Fruit fly (Drosophila melanogaster) whole organism, embryonic: ENCODE results near the gene CG13376.

Experiments used
- Asciz ChIP-seq: fragments of 200-800 bp; sonication (Bioruptor generic); optimal IDR thresholded peaks from 2 replicates; lab custom pipeline; 2017; ENCODE audit warnings: missing biosample characterization, mild to moderate bottlenecking, missing genetic modification characterization, missing genetic modification reagents
- CG10543 ChIP-seq: fragments of 200-800 bp; sonication (Bioruptor generic); optimal IDR thresholded peaks from 3 replicates; lab custom pipeline; 2017; ENCODE audit warnings: missing biosample characterization, mild to moderate bottlenecking, missing genetic modification characterization, moderate library complexity
- CG10565 ChIP-seq: fragments of 200-800 bp; sonication (Bioruptor generic); optimal IDR thresholded peaks from 3 replicates; lab custom pipeline; 2016; ENCODE audit warnings: missing biosample characterization, mild to moderate bottlenecking, missing genetic modification characterization
- CG11093 ChIP-seq: fragments of 200-800 bp; sonication (Bioruptor generic); IDR thresholded peaks from 3 replicates; pipeline ENCODE4 v1.3.6; 2022; ENCODE audit warnings: missing biosample characterization, missing genetic modification characterization
- CG11695 ChIP-seq: fragments of 200-800 bp; sonication (Bioruptor generic); IDR thresholded peaks from 3 replicates; pipeline ENCODE4 v1.3.6; 2022; ENCODE audit warnings: missing biosample characterization, missing genetic modification characterization
- CG12744 ChIP-seq: fragments of 200-800 bp; sonication (Bioruptor generic); optimal IDR thresholded peaks from 2 replicates; lab custom pipeline; 2016; ENCODE audit warnings: missing biosample characterization, missing genetic modification characterization
- CG14441 ChIP-seq: fragments of 200-800 bp; sonication (Bioruptor generic); IDR thresholded peaks from 2 replicates; pipeline ENCODE4 v1.3.6; 2022; ENCODE audit warnings: missing biosample characterization, missing genetic modification characterization
- CG15479 ChIP-seq: fragments of 200-800 bp; sonication (Bioruptor generic); optimal IDR thresholded peaks from 3 replicates; lab custom pipeline; 2019; ENCODE audit warnings: missing biosample characterization, mild to moderate bottlenecking, missing genetic modification characterization, moderate library complexity
- CG1602 ChIP-seq: fragments of 200-800 bp; sonication (Bioruptor generic); optimal IDR thresholded peaks from 3 replicates; lab custom pipeline; 2016; ENCODE audit warnings: missing biosample characterization, missing genetic modification characterization
- CG17612 ChIP-seq: fragments of 200-800 bp; sonication (Bioruptor generic); IDR thresholded peaks from 2 replicates; pipeline ENCODE4 v1.3.6; 2022; ENCODE audit warnings: missing biosample characterization, missing genetic modification characterization
- CG18011 ChIP-seq: fragments of 200-800 bp; sonication (Bioruptor generic); optimal IDR thresholded peaks from 2 replicates; lab custom pipeline; 2017; ENCODE audit warnings: missing biosample characterization, missing genetic modification characterization, mild to moderate bottlenecking, moderate library complexity, missing genotype
- CG1832 ChIP-seq: fragments of 200-800 bp; sonication (Bioruptor generic); optimal IDR thresholded peaks from 2 replicates; lab custom pipeline; 2017; ENCODE audit warnings: missing biosample characterization, mild to moderate bottlenecking, missing genetic modification characterization, inconsistent platforms
- CG2199 ChIP-seq: fragments of 200-800 bp; sonication (Bioruptor generic); IDR thresholded peaks from 3 replicates; pipeline ENCODE4 v1.3.6; 2022; ENCODE audit warnings: missing biosample characterization, missing genetic modification characterization
- CG31441 ChIP-seq: fragments of 200-800 bp; sonication (Bioruptor generic); IDR thresholded peaks from 2 replicates; pipeline ENCODE4 v1.3.6; 2022; ENCODE audit warnings: missing biosample characterization, missing genetic modification characterization
- CG8290 ChIP-seq, 3 experiments: fragments of 200-800 bp; sonication (Bioruptor generic); optimal IDR thresholded peaks; 2 replicates each; lab custom pipeline; 2016 to 2019; ENCODE audit warnings: missing biosample characterization in 3 of 3, missing genetic modification characterization in 3 of 3, mild to moderate bottlenecking in 2 of 3, moderate library complexity in 1 of 3
- CG8924 ChIP-seq: fragments of 200-800 bp; optimal IDR thresholded peaks from 3 replicates; lab custom pipeline; 2019; ENCODE audit warnings: missing biosample characterization, mild to moderate bottlenecking, missing genetic modification characterization, moderate library complexity
- CG8944 ChIP-seq: fragments of 200-800 bp; sonication (Bioruptor generic); optimal IDR thresholded peaks from 3 replicates; lab custom pipeline; 2016; ENCODE audit warnings: missing biosample characterization, missing genetic modification characterization
- CoRest ChIP-seq: fragments of 200-800 bp; sonication (Bioruptor generic); optimal IDR thresholded peaks from 3 replicates; lab custom pipeline; 2018; ENCODE audit warnings: missing biosample characterization, mild to moderate bottlenecking, missing genetic modification characterization, moderate library complexity
- D ChIP-seq, 2 experiments: fragments of 200-800 bp in 1 of 2; fragments of >200 bp in 1 of 2; sonication (Bioruptor generic) in 1 of 2; optimal IDR thresholded peaks; 2 replicates in 1 of 2; 3 replicates in 1 of 2; lab custom pipeline; 2017; ENCODE audit warnings: mild to moderate bottlenecking in 1 of 2, missing biosample characterization in 1 of 2, missing genetic modification characterization in 1 of 2, missing genetic modification reagents in 1 of 2
- Dbx ChIP-seq: fragments of 200-800 bp; sonication (Bioruptor generic); IDR thresholded peaks from 3 replicates; pipeline ENCODE4 v1.3.6; 2022; ENCODE audit warnings: missing biosample characterization, missing genetic modification characterization
- Doc2 ChIP-seq: fragments of 200-800 bp; sonication (Bioruptor generic); IDR thresholded peaks from 2 replicates; pipeline ENCODE4 v1.3.6; 2022; ENCODE audit warnings: missing biosample characterization, missing genetic modification characterization
- HLH4C ChIP-seq: fragments of 200-800 bp; sonication (Bioruptor generic); IDR thresholded peaks from 3 replicates; pipeline ENCODE4 v1.3.6; 2022; ENCODE audit warnings: missing biosample characterization, missing genetic modification characterization; ENCODE audit not compliant: partially characterized antibody
- Hand ChIP-seq: fragments of 200-800 bp; sonication (Bioruptor generic); optimal IDR thresholded peaks from 2 replicates; lab custom pipeline; 2017; ENCODE audit warnings: mild to moderate bottlenecking, missing biosample characterization, missing genetic modification reagents, missing genetic modification characterization
- Hmx ChIP-seq: fragments of 200-800 bp; sonication (Bioruptor generic); optimal IDR thresholded peaks from 2 replicates; lab custom pipeline; 2016; ENCODE audit warnings: missing biosample characterization, missing genetic modification characterization
- Jarid2 ChIP-seq: fragments of 200-800 bp; sonication (Bioruptor generic); optimal IDR thresholded peaks from 3 replicates; lab custom pipeline; 2017; ENCODE audit warnings: mild to moderate bottlenecking, missing biosample characterization, missing genetic modification reagents, missing genetic modification characterization
- Med ChIP-seq: fragments of 200-800 bp; sonication (Bioruptor generic); peaks from one replicate; lab custom pipeline; 2016; ENCODE audit warnings: missing biosample characterization, missing genetic modification characterization, mild to moderate bottlenecking, inconsistent platforms, moderate library complexity
- Meics ChIP-seq: fragments of 200-800 bp; sonication (Bioruptor generic); optimal IDR thresholded peaks from 2 replicates; lab custom pipeline; 2017; ENCODE audit warnings: missing biosample characterization, mild to moderate bottlenecking, missing genetic modification characterization
- Oaz ChIP-seq: fragments of 200-800 bp; sonication (Bioruptor generic); IDR thresholded peaks from 2 replicates; pipeline ENCODE4 v1.3.6; 2022; ENCODE audit warnings: missing biosample characterization, missing genetic modification characterization
- Sox102F ChIP-seq: fragments of 200-800 bp; sonication (Bioruptor generic); optimal IDR thresholded peaks from 2 replicates; lab custom pipeline; 2018; ENCODE audit warnings: missing biosample characterization, mild to moderate bottlenecking, missing genetic modification characterization, moderate library complexity
- Ssrp ChIP-seq: fragments of 200-800 bp; sonication (Bioruptor generic); optimal IDR thresholded peaks from 2 replicates; lab custom pipeline; 2018; ENCODE audit warnings: missing biosample characterization, mild to moderate bottlenecking, missing genetic modification characterization, moderate library complexity
- Xrp1 ChIP-seq: fragments of 200-800 bp; sonication (Bioruptor generic); IDR thresholded peaks from 2 replicates; pipeline ENCODE4 v1.3.6; 2022; ENCODE audit warnings: missing biosample characterization, missing genetic modification characterization
- ash1 ChIP-seq: fragments of 200-800 bp; sonication (Bioruptor generic); optimal IDR thresholded peaks from 2 replicates; lab custom pipeline; 2018; ENCODE audit warnings: missing biosample characterization, mild to moderate bottlenecking, missing genetic modification characterization
- br ChIP-seq: fragments of >200 bp; optimal IDR thresholded peaks from 2 replicates; lab custom pipeline; 2017
- caup ChIP-seq: fragments of 200-800 bp; sonication (Bioruptor generic); optimal IDR thresholded peaks from 3 replicates; lab custom pipeline; 2017; ENCODE audit warnings: missing biosample characterization, mild to moderate bottlenecking, missing genetic modification characterization, moderate library complexity; ENCODE audit not compliant: severe bottlenecking
- gcm ChIP-seq: fragments of 200-800 bp; sonication (Bioruptor generic); optimal IDR thresholded peaks from 2 replicates; lab custom pipeline; 2019; ENCODE audit warnings: missing biosample characterization, mild to moderate bottlenecking, missing genetic modification characterization, moderate library complexity
- kay ChIP-seq: fragments of 200-800 bp; sonication (Bioruptor generic); optimal IDR thresholded peaks from 2 replicates; lab custom pipeline; 2016; ENCODE audit warnings: missing biosample characterization, missing genetic modification characterization
- lbe ChIP-seq: fragments of 200-800 bp; sonication (Bioruptor generic); optimal IDR thresholded peaks from 2 replicates; lab custom pipeline; 2016; ENCODE audit warnings: missing biosample characterization, mild to moderate bottlenecking, missing genetic modification characterization
- lmd ChIP-seq: fragments of 200-800 bp; sonication (Bioruptor generic); IDR thresholded peaks from 2 replicates; pipeline ENCODE4 v1.3.6; 2022; ENCODE audit warnings: missing biosample characterization, missing genetic modification characterization
- mirr ChIP-seq: fragments of 200-800 bp; sonication (Bioruptor generic); optimal IDR thresholded peaks from 3 replicates; lab custom pipeline; 2018; ENCODE audit warnings: missing biosample characterization, mild to moderate bottlenecking, missing genetic modification characterization
- nmo ChIP-seq: fragments of 200-800 bp; sonication (Bioruptor generic); optimal IDR thresholded peaks from 2 replicates; lab custom pipeline; 2018; ENCODE audit warnings: missing biosample characterization, mild to moderate bottlenecking, missing genetic modification characterization, moderate library complexity
- org-1 ChIP-seq: fragments of 200-800 bp; sonication (Bioruptor generic); optimal IDR thresholded peaks from 2 replicates; lab custom pipeline; 2017; ENCODE audit warnings: missing biosample characterization, missing genetic modification characterization
- otp ChIP-seq: fragments of 200-800 bp; sonication (Bioruptor generic); IDR thresholded peaks from 3 replicates; pipeline ENCODE4, ENCODE4 v1.3.6; 2022; ENCODE audit warnings: missing biosample characterization, missing genetic modification characterization
- schlank ChIP-seq: fragments of 200-800 bp; sonication (Bioruptor generic); optimal IDR thresholded peaks from 2 replicates; lab custom pipeline; 2018; ENCODE audit warnings: missing biosample characterization, mild to moderate bottlenecking, missing genetic modification characterization
- scrt ChIP-seq: fragments of 200-800 bp; sonication (Bioruptor generic); optimal IDR thresholded peaks from 2 replicates; lab custom pipeline; 2018; ENCODE audit warnings: missing biosample characterization, mild to moderate bottlenecking, missing genetic modification characterization, moderate library complexity
- sens ChIP-seq: fragments of 200-800 bp; sonication (Bioruptor generic); peaks from one replicate; lab custom pipeline; 2016; ENCODE audit warnings: missing biosample characterization, missing genetic modification characterization
- tap ChIP-seq: fragments of 200-800 bp; optimal IDR thresholded peaks from 3 replicates; lab custom pipeline; 2019; ENCODE audit warnings: missing biosample characterization, mild to moderate bottlenecking, missing genetic modification characterization, moderate library complexity
- unpg ChIP-seq: fragments of 200-800 bp; sonication (Bioruptor generic); optimal IDR thresholded peaks from 3 replicates; lab custom pipeline; 2018; ENCODE audit warnings: missing biosample characterization, mild to moderate bottlenecking, missing genetic modification characterization, moderate library complexity
- wor ChIP-seq: fragments of 200-800 bp; sonication (Bioruptor generic); IDR thresholded peaks from 2 replicates; pipeline ENCODE4 v1.3.6; 2022; ENCODE audit warnings: missing biosample characterization, missing genetic modification characterization
- yki ChIP-seq: fragments of >200 bp; optimal IDR thresholded peaks from 3 replicates; lab custom pipeline; 2018
- zen ChIP-seq: fragments of 200-800 bp; sonication (Bioruptor generic); optimal IDR thresholded peaks from 3 replicates; lab custom pipeline; 2018; ENCODE audit warnings: missing biosample characterization, mild to moderate bottlenecking, missing genetic modification characterization, moderate library complexity
- zf30C ChIP-seq: fragments of 200-800 bp; sonication (Bioruptor generic); optimal IDR thresholded peaks from 3 replicates; lab custom pipeline; 2018; ENCODE audit warnings: missing biosample characterization, mild to moderate bottlenecking, missing genetic modification characterization

Gene CG13376

dm6 chrX:255369-255768 lies 11.5 kb downstream of the CG13376 start, which contains the start of gene cin (continued):
- no peak for TF ChIP-seq D (optimal IDR thresholded peaks at IDR 0.05; lab: Kevin White, UChicago)
- no peak for TF ChIP-seq D (GFP tag; optimal IDR thresholded peaks at IDR 0.05; lab: Kevin White, UChicago)
- no peak for TF ChIP-seq HLH4C (GFP tag; lab: Robert Waterston, UW)
- TF ChIP-seq CG10543 (GFP tag; lab: Kevin White, UChicago) = no peak
- TF ChIP-seq Med (GFP tag; lab: Kevin White, UChicago) = peak; percentile 75
- peak; percentile 29 for TF ChIP-seq Ssrp (tag; lab: Kevin White, UChicago)
- TF ChIP-seq Hmx (GFP tag; lab: Kevin White, UChicago) = no peak
- TF ChIP-seq Doc2 (GFP tag; lab: Robert Waterston, UW) = no peak
- TF ChIP-seq gcm (GFP tag; lab: Kevin White, UChicago) = peak; percentile 5
- no peak for TF ChIP-seq Oaz (GFP tag; lab: Robert Waterston, UW)
- no peak for TF ChIP-seq CG14441 (GFP tag; lab: Robert Waterston, UW)
- TF ChIP-seq br (lab: Kevin White, UChicago) = no peak
- TF ChIP-seq CG8944 (GFP tag; lab: Kevin White, UChicago) = no peak
- no peak for TF ChIP-seq CG10565
- TF ChIP-seq Sox102F (GFP tag; lab: Kevin White, UChicago) = no peak
- TF ChIP-seq zen (tag; lab: Kevin White, UChicago) = peak; percentile 42
- no peak for TF ChIP-seq CG11093
- TF ChIP-seq CG15479 = no peak
- TF ChIP-seq yki = no peak
- TF ChIP-seq CG8290 (GFP tag; optimal IDR thresholded peaks at IDR 0.05; lab: Kevin White, UChicago) = no peak
- TF ChIP-seq CG8290 (tag; optimal IDR thresholded peaks at IDR 0.05; lab: Kevin White, UChicago) = no peak
- peak; percentile 22 for TF ChIP-seq caup (GFP tag; lab: Kevin White, UChicago)
- no peak for TF ChIP-seq CG1832 (GFP tag; lab: Kevin White, UChicago)
- TF ChIP-seq Jarid2 (GFP tag; lab: Kevin White, UChicago) = no peak
- no peak for TF ChIP-seq Hand (GFP tag; lab: Kevin White, UChicago)
- TF ChIP-seq CG17612 = no peak
- no peak for TF ChIP-seq mirr
- peak; percentile 51 for TF ChIP-seq CG8924 (tag; lab: Kevin White, UChicago)
- peak; percentile 68 for TF ChIP-seq Meics (GFP tag; lab: Kevin White, UChicago)
- no peak for TF ChIP-seq CG2199
- TF ChIP-seq nmo (GFP tag; lab: Kevin White, UChicago) = peak; percentile 57
- 0 out of 3 replicates have a peak, but pooled peaks have one; percentile 26 for TF ChIP-seq Dbx (GFP tag; lab: Robert Waterston, UW)
- TF ChIP-seq ash1 (GFP tag; lab: Kevin White, UChicago) = no peak
- TF ChIP-seq tap (tag; lab: Kevin White, UChicago) = no peak
- TF ChIP-seq org-1 (GFP tag; lab: Kevin White, UChicago) = no peak
- TF ChIP-seq lbe (GFP tag; lab: Kevin White, UChicago) = peak; percentile 25
- no peak for TF ChIP-seq CG12744 (GFP tag; lab: Kevin White, UChicago)
- no peak for TF ChIP-seq wor (GFP tag; lab: Robert Waterston, UW)
- TF ChIP-seq CG18011 (GFP tag; lab: Kevin White, UChicago) = no peak
- TF ChIP-seq Asciz (GFP tag; lab: Kevin White, UChicago) = no peak
- TF ChIP-seq CG1602 (GFP tag; lab: Kevin White, UChicago) = peak; percentile 9
- TF ChIP-seq lmd (GFP tag; lab: Robert Waterston, UW) = no peak
- no peak for TF ChIP-seq zf30C (GFP tag; lab: Kevin White, UChicago)
- no peak for TF ChIP-seq CG11695 (GFP tag; lab: Robert Waterston, UW)
- TF ChIP-seq sens = peak; percentile 85
- no peak for TF ChIP-seq otp (GFP tag; lab: Robert Waterston, UW)
- no peak for TF ChIP-seq schlank
- peak; percentile 46 for TF ChIP-seq unpg (GFP tag; lab: Kevin White, UChicago)
- no peak for TF ChIP-seq CG31441 (GFP tag; lab: Robert Waterston, UW)
- TF ChIP-seq CoRest = peak; percentile 61
- no peak for TF ChIP-seq kay (GFP tag; lab: Kevin White, UChicago)
- peak; percentile 64; the same call in 1 of the 2 replicates for TF ChIP-seq Xrp1 (GFP tag; lab: Robert Waterston, UW)
- TF ChIP-seq scrt = no peak
